Fruit fly (Drosophila melanogaster): ENCODE results near the gene Pak3.

The Pak3 gene

dm6 chr3R:16431707-16432106 lies 21.9 kb downstream of the Pak3 start (continued):
- TF ChIP-seq exex (tag; optimal IDR thresholded peaks at IDR 0.05) (no peak), corto (GFP tag; optimal IDR thresholded peaks at IDR 0.05) (no peak), chinmo (GFP tag; IDR thresholded peaks at IDR 0.05; ENCODE audit: partially characterized antibody) (peak; percentile 73; the same call in 3 of the 4 replicates), tin (GFP tag; optimal IDR thresholded peaks at IDR 0.05) (peak; percentile 33), CkIIα-i1 (GFP tag; IDR thresholded peaks at IDR 0.05) (no peak), z (GFP tag; IDR thresholded peaks at IDR 0.05) (no peak), CG2116 (GFP tag; optimal IDR thresholded peaks at IDR 0.05) (no peak), cas (GFP tag; IDR thresholded peaks at IDR 0.05) (no peak), Side (GFP tag; optimal IDR thresholded peaks at IDR 0.05) (peak; percentile 27), CG1603 (tag; optimal IDR thresholded peaks at IDR 0.05) (peak; percentile 73), gt (GFP tag; IDR thresholded peaks at IDR 0.05) (no peak), bab2 (GFP tag; optimal IDR thresholded peaks at IDR 0.05) (no peak), lola (GFP tag; optimal IDR thresholded peaks at IDR 0.05) (no peak), Fer3 (tag; optimal IDR thresholded peaks at IDR 0.05) (no peak), CG4730 (GFP tag; IDR thresholded peaks at IDR 0.05) (no peak), tio (GFP tag; optimal IDR thresholded peaks at IDR 0.05) (no peak), tna (GFP tag; IDR thresholded peaks at IDR 0.05; ENCODE audit: partially characterized antibody) (peak; percentile 85), hbn (GFP tag; IDR thresholded peaks at IDR 0.05; ENCODE audit: partially characterized antibody) (peak; percentile 38; the same call in 1 of the 2 replicates), CG31388 (GFP tag; optimal IDR thresholded peaks at IDR 0.05) (no peak), CG32772 (GFP tag; IDR thresholded peaks at IDR 0.05) (0 out of 2 replicates have a peak, but pooled peaks have one; percentile 28), CG10209 (GFP tag; optimal IDR thresholded peaks at IDR 0.05) (peak; percentile 34), CG7786 (GFP tag; optimal IDR thresholded peaks at IDR 0.05) (no peak), Usf (GFP tag; optimal IDR thresholded peaks at IDR 0.05) (no peak), nerfin-2 (GFP tag; IDR thresholded peaks at IDR 0.05; ENCODE audit: partially characterized antibody) (peak; percentile 71), Deaf1 (tag; optimal IDR thresholded peaks at IDR 0.05) (no peak), al (GFP tag; IDR thresholded peaks at IDR 0.05) (no peak), CG11723 (GFP tag; optimal IDR thresholded peaks at IDR 0.05) (no peak), NK7.1 (GFP tag; optimal IDR thresholded peaks at IDR 0.05) (peak; percentile 31), ara (GFP tag; IDR thresholded peaks at IDR 0.05) (no peak), ap (GFP tag; IDR thresholded peaks at IDR 0.05) (no peak), CG13424 (tag; optimal IDR thresholded peaks at IDR 0.05) (peak; percentile 30), CG6689 (GFP tag; IDR thresholded peaks at IDR 0.05) (0 out of 2 replicates have a peak, but pooled peaks have one; percentile 14), fd96Cb (tag; optimal IDR thresholded peaks at IDR 0.05) (peak; percentile 5), Hr51 (GFP tag; optimal IDR thresholded peaks at IDR 0.05) (peak in 1 of 2 experiments; percentile 30), Ets97D (GFP tag; optimal IDR thresholded peaks at IDR 0.05) (peak; percentile 40), ranshi (GFP tag; IDR thresholded peaks at IDR 0.05) (no peak; the same call in 1 of the 2 replicates), scrt (GFP tag; optimal IDR thresholded peaks at IDR 0.05) (no peak), tap (tag; optimal IDR thresholded peaks at IDR 0.05) (peak; percentile 43), CG8388 (GFP tag; optimal IDR thresholded peaks at IDR 0.05) (no peak), Lim3 (GFP tag; IDR thresholded peaks at IDR 0.05) (no peak), sima (GFP tag; optimal IDR thresholded peaks at IDR 0.05) (no peak), E2f2 (GFP tag; IDR thresholded peaks at IDR 0.05) (peak; percentile 52; the same call in 1 of the 2 replicates), CG8281 (tag; optimal IDR thresholded peaks at IDR 0.05) (no peak), vnd (GFP tag; IDR thresholded peaks at IDR 0.05; ENCODE audit: partially characterized antibody) (peak; percentile 45; the same call in 2 of the 3 replicates), CG5180 (GFP tag; optimal IDR thresholded peaks at IDR 0.05) (no peak), bcd (GFP tag; optimal IDR thresholded peaks at IDR 0.05) (peak; percentile 2), eve (GFP tag; optimal IDR thresholded peaks at IDR 0.05) (no peak), CG9215 (GFP tag; IDR thresholded peaks at IDR 0.05) (no peak), Sry-δ (GFP tag; optimal IDR thresholded peaks at IDR 0.05) (peak; percentile 18), sna (GFP tag; IDR thresholded peaks at IDR 0.05; ENCODE audit: partially characterized antibody) (peak; percentile 39; the same call in 1 of the 2 replicates)
